Fruit fly (Drosophila melanogaster): ENCODE measurements around the gene skd.

Gene skd

DNA sequence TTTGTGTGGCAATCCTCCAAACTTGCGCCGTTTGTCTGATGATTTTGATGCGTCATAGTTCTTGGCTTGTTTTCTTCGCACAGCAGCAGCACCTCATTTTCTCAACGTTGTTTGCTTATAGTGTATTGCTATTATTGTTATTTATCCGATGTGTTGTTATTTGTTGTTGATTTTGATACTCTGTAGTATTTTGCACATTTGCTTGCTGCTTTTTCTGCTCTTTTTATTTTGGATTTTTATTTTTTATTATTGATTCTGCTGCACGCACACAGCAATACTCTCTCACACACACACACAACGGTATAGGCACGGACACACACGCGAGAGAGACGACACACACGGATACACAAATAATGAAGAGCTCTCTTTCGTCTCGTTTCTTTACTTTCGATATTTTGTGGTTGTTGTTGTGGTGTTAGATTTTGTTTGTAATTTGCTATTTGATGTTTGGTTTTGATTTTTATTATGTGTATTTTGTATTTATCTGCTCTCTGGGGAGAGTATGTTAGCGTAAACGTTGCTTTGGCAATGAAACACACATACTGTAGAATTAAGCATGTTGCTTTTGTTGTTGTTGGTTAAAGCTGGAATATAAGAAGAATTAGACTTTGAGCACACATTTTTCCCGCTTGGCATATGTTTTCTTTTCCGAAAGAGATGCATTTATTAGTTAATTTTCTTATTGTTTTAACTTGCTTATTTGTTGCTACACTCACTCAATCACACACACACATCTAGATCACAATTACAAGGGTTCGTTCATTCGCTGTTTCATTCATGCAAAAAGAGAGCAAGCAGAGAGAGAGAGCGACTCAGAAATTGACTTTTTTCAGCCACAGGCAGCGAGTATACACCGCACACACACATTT lies 2.0 kb downstream of the skd start:
- TF ChIP-seq usp (GFP tag; optimal IDR thresholded peaks at IDR 0.05), result no peak
- TF ChIP-seq Jra (GFP tag; optimal IDR thresholded peaks at IDR 0.05), result no peak
- TF ChIP-seq Hr83 (GFP tag; optimal IDR thresholded peaks at IDR 0.05; ENCODE audit: poor library complexity, severe bottlenecking), result no peak
- no peak for TF ChIP-seq woc (GFP tag; optimal IDR thresholded peaks at IDR 0.05)
- no peak for TF ChIP-seq foxo (GFP tag; optimal IDR thresholded peaks at IDR 0.05)
- no peak for TF ChIP-seq tai (GFP tag; optimal IDR thresholded peaks at IDR 0.05)
- peak; percentile 23 for TF ChIP-seq OdsH (GFP tag; optimal IDR thresholded peaks at IDR 0.05)
- no peak for TF ChIP-seq Dfd (GFP tag; optimal IDR thresholded peaks at IDR 0.05)
- TF ChIP-seq ey (GFP tag; optimal IDR thresholded peaks at IDR 0.05), result no peak
- TF ChIP-seq Sp1 (GFP tag; optimal IDR thresholded peaks at IDR 0.05), result peak; percentile 44
- TF ChIP-seq dmrt93B (GFP tag; optimal IDR thresholded peaks at IDR 0.05), result no peak
- peak; percentile 31 for TF ChIP-seq psq (GFP tag; optimal IDR thresholded peaks at IDR 0.05)
- no peak for TF ChIP-seq CrebA (GFP tag; optimal IDR thresholded peaks at IDR 0.05; ENCODE audit: borderline replicate concordance)
- no peak for TF ChIP-seq pan (optimal IDR thresholded peaks at IDR 0.05)
- peak; percentile 15 for TF ChIP-seq CG32264 (GFP tag; optimal IDR thresholded peaks at IDR 0.05)
- TF ChIP-seq Rel (GFP tag; optimal IDR thresholded peaks at IDR 0.05), result no peak
- TF ChIP-seq Rel (tag; optimal IDR thresholded peaks at IDR 0.05), result peak; percentile 27
- no peak for TF ChIP-seq Abd-B (GFP tag; optimal IDR thresholded peaks at IDR 0.05)
- peak; percentile 37 for TF ChIP-seq sage (GFP tag; optimal IDR thresholded peaks at IDR 0.05)
- TF ChIP-seq Mio (GFP tag; optimal IDR thresholded peaks at IDR 0.05), result no peak
- no peak for TF ChIP-seq dsf (GFP tag; optimal IDR thresholded peaks at IDR 0.05; ENCODE audit: borderline replicate concordance)
- TF ChIP-seq jim (GFP tag; optimal IDR thresholded peaks at IDR 0.05), result peak; percentile 13
- no peak for TF ChIP-seq N (GFP tag; optimal IDR thresholded peaks at IDR 0.05)
- no peak for TF ChIP-seq sv (GFP tag; optimal IDR thresholded peaks at IDR 0.05)
- peak; percentile 4 for TF ChIP-seq h (GFP tag; optimal IDR thresholded peaks at IDR 0.05)
- TF ChIP-seq fru (GFP tag; optimal IDR thresholded peaks at IDR 0.05), result no peak
- no peak for TF ChIP-seq CG9705 (GFP tag; optimal IDR thresholded peaks at IDR 0.05)
- no peak for TF ChIP-seq brk (GFP tag; optimal IDR thresholded peaks at IDR 0.05)
- TF ChIP-seq dl (GFP tag; optimal IDR thresholded peaks at IDR 0.05; ENCODE audit: insufficient read depth in 1 of 2, partially characterized antibody in 2 of 2), result peak; percentile 39 to 84
- no peak for TF ChIP-seq GATAd (GFP tag; optimal IDR thresholded peaks at IDR 0.05)
- no peak for TF ChIP-seq Myc (optimal IDR thresholded peaks at IDR 0.05)
- no peak for TF ChIP-seq Vsx2 (GFP tag; optimal IDR thresholded peaks at IDR 0.05; ENCODE audit: partially characterized antibody)
- no peak for TF ChIP-seq Hr78 (GFP tag; optimal IDR thresholded peaks at IDR 0.05)
- peak; percentile 89 for TF ChIP-seq Dif (GFP tag; optimal IDR thresholded peaks at IDR 0.05; ENCODE audit: partially characterized antibody)
- no peak for TF ChIP-seq Hnf4 (GFP tag; optimal IDR thresholded peaks at IDR 0.05)
- no peak for TF ChIP-seq br (GFP tag; optimal IDR thresholded peaks at IDR 0.05)

- no peak for TF ChIP-seq h (GFP tag; optimal IDR thresholded peaks at IDR 0.05)
- no peak for TF ChIP-seq woc (GFP tag; optimal IDR thresholded peaks at IDR 0.05)
- TF ChIP-seq CG9705 (GFP tag; optimal IDR thresholded peaks at IDR 0.05), result no peak
- no peak for TF ChIP-seq Mio (GFP tag; optimal IDR thresholded peaks at IDR 0.05)
- no peak for TF ChIP-seq Dfd (GFP tag; optimal IDR thresholded peaks at IDR 0.05)
- no peak for TF ChIP-seq dmrt93B (GFP tag; optimal IDR thresholded peaks at IDR 0.05)
- TF ChIP-seq Myc (optimal IDR thresholded peaks at IDR 0.05), result no peak
Observed at dm6 chr3L:21024563-21024962, 2.7 kb downstream of the skd start.

DNA sequence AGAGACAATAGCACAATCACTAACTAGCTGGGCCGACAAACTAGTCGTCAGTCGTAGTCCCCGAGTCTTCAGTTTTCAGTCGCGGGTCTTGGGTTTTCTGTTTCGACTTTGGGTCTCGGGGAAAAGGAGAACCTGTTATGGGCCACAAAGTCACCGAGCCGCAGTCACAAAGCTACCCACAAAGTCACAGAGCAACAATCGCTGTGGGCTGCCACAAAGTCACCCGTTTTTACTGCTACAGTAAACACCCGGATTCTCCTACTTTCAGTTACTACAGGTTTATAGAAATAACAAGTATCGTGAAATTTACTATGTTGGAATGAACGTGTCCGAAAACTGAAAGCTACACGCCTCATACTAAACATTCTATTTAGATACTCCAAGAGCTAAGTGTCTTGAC lies 3.4 kb downstream of the skd start:
- TF ChIP-seq dl (GFP tag; optimal IDR thresholded peaks at IDR 0.05; ENCODE audit: insufficient read depth in 1 of 2, partially characterized antibody in 2 of 2) (no peak), Myc (optimal IDR thresholded peaks at IDR 0.05) (no peak), usp (GFP tag; optimal IDR thresholded peaks at IDR 0.05) (no peak), dsf (GFP tag; optimal IDR thresholded peaks at IDR 0.05; ENCODE audit: borderline replicate concordance) (no peak), OdsH (GFP tag; optimal IDR thresholded peaks at IDR 0.05) (no peak), h (GFP tag; optimal IDR thresholded peaks at IDR 0.05) (no peak), pan (optimal IDR thresholded peaks at IDR 0.05) (no peak), Hr83 (GFP tag; optimal IDR thresholded peaks at IDR 0.05; ENCODE audit: poor library complexity, severe bottlenecking) (no peak), br (GFP tag; optimal IDR thresholded peaks at IDR 0.05) (no peak), Hnf4 (GFP tag; optimal IDR thresholded peaks at IDR 0.05) (no peak), lola (GFP tag; optimal IDR thresholded peaks at IDR 0.05) (no peak), foxo (GFP tag; optimal IDR thresholded peaks at IDR 0.05) (no peak), sage (GFP tag; optimal IDR thresholded peaks at IDR 0.05) (no peak), rgr (GFP tag; optimal IDR thresholded peaks at IDR 0.05) (no peak), Hr78 (GFP tag; optimal IDR thresholded peaks at IDR 0.05) (no peak), HLH106 (tag; optimal IDR thresholded peaks at IDR 0.05) (no peak), GATAd (GFP tag; optimal IDR thresholded peaks at IDR 0.05) (no peak)
